Worm (Caenorhabditis elegans) whole organism, L1 larva: ENCODE measurements around the gene T05C7.4.

Experiments
- aha-1 ChIP-seq: fragments of 150-350 bp; optimal IDR thresholded peaks from 2 replicates; lab custom pipeline; 2014; ENCODE audit warnings: missing biosample characterization, missing genetic modification characterization
- efl-3 ChIP-seq: fragments of 200-800 bp; sonication (Bioruptor generic); optimal IDR thresholded peaks from 2 replicates; lab custom pipeline; 2018; ENCODE audit warnings: mild to moderate bottlenecking, missing genetic modification characterization, missing compliant biosample characterization
- egl-13 ChIP-seq: sonication (generic microtip); optimal IDR thresholded peaks from 2 replicates; lab custom pipeline; 2016; ENCODE audit warnings: missing genotype, missing genetic modification reagents, missing genetic modification characterization, missing compliant biosample characterization
- egl-27 ChIP-seq, 2 experiments: fragments of 150-350 bp in 1 of 2; sonication (generic microtip); optimal IDR thresholded peaks; 3 replicates each; lab custom pipeline; 2017 to 2018; ENCODE audit warnings: missing biosample characterization in 2 of 2, missing genetic modification characterization in 2 of 2, missing genetic modification reagents in 2 of 2
- fkh-10 ChIP-seq: sonication (generic microtip); optimal IDR thresholded peaks from 2 replicates; lab custom pipeline; 2017; ENCODE audit warnings: missing biosample characterization, missing genetic modification reagents, missing genetic modification characterization
- lin-39 ChIP-seq: fragments of 150-350 bp; optimal IDR thresholded peaks from 2 replicates; lab custom pipeline; 2014; ENCODE audit warnings: missing biosample characterization, missing genetic modification reagents, missing genetic modification characterization
- lsy-2 ChIP-seq, 2 experiments: fragments of 150-350 bp; optimal IDR thresholded peaks; 2 replicates each; lab custom pipeline; 2014; ENCODE audit warnings: missing biosample characterization in 2 of 2, missing genetic modification characterization in 2 of 2
- nhr-11 ChIP-seq: fragments of 150-350 bp; optimal IDR thresholded peaks from 2 replicates; lab custom pipeline; 2014; ENCODE audit warnings: missing biosample characterization, missing genetic modification characterization
- nhr-76 ChIP-seq: sonication (generic microtip); optimal IDR thresholded peaks from 2 replicates; lab custom pipeline; 2017; ENCODE audit warnings: missing biosample characterization, missing genetic modification characterization
- pag-3 ChIP-seq: sonication (generic microtip); optimal IDR thresholded peaks from 2 replicates; lab custom pipeline; 2017; ENCODE audit warnings: missing genetic modification characterization, mild to moderate bottlenecking, missing compliant biosample characterization, antibody characterized with exemption, borderline replicate concordance; ENCODE audit not compliant: insufficient read depth

- no peak for TF ChIP-seq egl-27 (tag; optimal IDR thresholded peaks at IDR 0.05; lab: Kevin White, UChicago)
- TF ChIP-seq fkh-10 (GFP tag; lab: Kevin White, UChicago): peak; percentile 33
- no peak for TF ChIP-seq pag-3 (tag; lab: Kevin White, UChicago)
- TF ChIP-seq aha-1 (tag; lab: Kevin White, UChicago): no peak
- no peak for TF ChIP-seq nhr-11 (tag; lab: Kevin White, UChicago)
- no peak for TF ChIP-seq nhr-76 (tag; lab: Kevin White, UChicago)
- TF ChIP-seq egl-13 (tag; lab: Kevin White, UChicago): no peak
- peak in 1 of 2 experiments; percentile 17 for TF ChIP-seq lsy-2 (tag; optimal IDR thresholded peaks at IDR 0.05; lab: Kevin White, UChicago)
- TF ChIP-seq efl-3 (GFP tag; lab: Kevin White, UChicago): no peak
- TF ChIP-seq lin-39: no peak
These were observed 25.8 kb upstream of the T05C7.4 start, which contains the start of gene T05C7.9 for ce11 chrIV:79205-79604.
